Fruit fly (Drosophila melanogaster): ENCODE results near the gene exex.
A peak's percentile ranks its signal among the peaks of the same experiment; 100 is the strongest.

Gene exex

dm6 chr3L:7963549-7963948 lies 15.6 kb downstream of the exex start (continued):
- TF ChIP-seq Dp (GFP tag; optimal IDR thresholded peaks at IDR 0.05) (no peak), Oli (tag; optimal IDR thresholded peaks at IDR 0.05) (peak; percentile 17), CG2889 (GFP tag; IDR thresholded peaks at IDR 0.05) (no peak), az2 (GFP tag; optimal IDR thresholded peaks at IDR 0.05) (peak; percentile 6), otp (GFP tag; IDR thresholded peaks at IDR 0.05) (0 out of 3 replicates have a peak, but pooled peaks have one; percentile 31), CG1603 (tag; optimal IDR thresholded peaks at IDR 0.05) (peak; percentile 48), unpg (GFP tag; optimal IDR thresholded peaks at IDR 0.05) (peak; percentile 6), pan (optimal IDR thresholded peaks at IDR 0.05) (no peak), pan (GFP tag; optimal IDR thresholded peaks at IDR 0.05 in 1 of 2, IDR thresholded peaks at IDR 0.05 in 1 of 2) (peak in 1 of 2 experiments; percentile 10), CG10959 (GFP tag; IDR thresholded peaks at IDR 0.05) (0 out of 2 replicates have a peak, but pooled peaks have one; percentile 15), CG8478 (optimal IDR thresholded peaks at IDR 0.05) (no peak), bab2 (GFP tag; optimal IDR thresholded peaks at IDR 0.05) (peak; percentile 23), lola (GFP tag; optimal IDR thresholded peaks at IDR 0.05) (peak in 1 of 3 experiments; percentile 41), vvl (GFP tag; IDR thresholded peaks at IDR 0.05) (0 out of 2 replicates have a peak, but pooled peaks have one; percentile 32), eve (GFP tag; optimal IDR thresholded peaks at IDR 0.05) (peak in 1 of 2 experiments; percentile 5)

dm6 chr3L:7967203-7967602 lies 19.2 kb downstream of the exex start:
- TF ChIP-seq CG32532 (GFP tag; IDR thresholded peaks at IDR 0.05) (peak; percentile 15; the same call in 1 of the 2 replicates), CG12236 (GFP tag; optimal IDR thresholded peaks at IDR 0.05) (no peak), ewg (GFP tag; optimal IDR thresholded peaks at IDR 0.05) (peak; percentile 7), ttk (GFP tag; IDR thresholded peaks at IDR 0.05) (0 out of 2 replicates have a peak, but pooled peaks have one; percentile 20), CG11560 (tag; IDR thresholded peaks at IDR 0.05) (0 out of 3 replicates have a peak, but pooled peaks have one; percentile 17), CG2875 (GFP tag; optimal IDR thresholded peaks at IDR 0.05) (no peak), crol (GFP tag; IDR thresholded peaks at IDR 0.05) (peak; percentile 12; the same call in 1 of the 2 replicates), Nf-YB (GFP tag; optimal IDR thresholded peaks at IDR 0.05) (peak; percentile 72), seq (GFP tag; IDR thresholded peaks at IDR 0.05) (peak; percentile 76; the same call in 1 of the 2 replicates), exex (tag; optimal IDR thresholded peaks at IDR 0.05) (peak; percentile 75), gcm (GFP tag; optimal IDR thresholded peaks at IDR 0.05) (no peak), CoRest (tag; optimal IDR thresholded peaks at IDR 0.05) (no peak), abd-A (tag; optimal IDR thresholded peaks at IDR 0.05) (peak; percentile 66), Nf-YC (tag; optimal IDR thresholded peaks at IDR 0.05) (peak; percentile 80), CG17912 (GFP tag; optimal IDR thresholded peaks at IDR 0.05) (no peak)

DNA sequence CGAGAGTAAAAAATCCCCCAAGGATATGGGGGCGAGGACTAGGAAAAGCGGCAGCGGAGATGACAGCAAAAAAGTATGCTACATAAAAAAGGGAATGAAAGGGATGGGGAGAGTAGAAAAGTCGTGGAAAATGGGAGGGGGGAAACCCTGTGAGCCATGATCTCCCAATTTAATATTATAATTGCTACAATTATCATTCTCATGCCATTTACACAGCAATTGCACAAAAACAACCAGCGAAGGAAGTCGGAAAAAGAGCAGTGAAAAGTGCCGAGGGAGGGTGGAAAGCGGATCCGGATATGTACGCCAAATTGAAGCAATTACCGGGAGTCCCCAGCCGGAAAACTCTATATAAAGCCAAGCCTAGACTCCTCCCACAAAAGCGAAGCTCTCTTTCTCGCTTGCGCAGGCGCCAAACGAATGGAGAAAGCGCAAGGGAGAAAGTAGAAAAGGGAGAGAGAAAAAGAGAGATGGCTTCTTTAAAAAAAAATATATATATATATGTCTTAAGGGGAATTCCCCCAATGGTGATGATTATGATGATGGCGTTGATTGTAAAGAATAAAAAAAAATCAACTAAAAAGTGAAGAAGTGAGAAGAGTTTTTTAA lies 20.5 kb downstream of the exex start:
- TF ChIP-seq Camta (GFP tag; optimal IDR thresholded peaks at IDR 0.05): no peak
- TF ChIP-seq so (GFP tag; IDR thresholded peaks at IDR 0.05): no peak
- TF ChIP-seq ATbp (GFP tag; optimal IDR thresholded peaks at IDR 0.05): no peak
- no peak for TF ChIP-seq phol (tag; optimal IDR thresholded peaks at IDR 0.05)
- TF ChIP-seq Bgb (GFP tag; IDR thresholded peaks at IDR 0.05; ENCODE audit: partially characterized antibody): no peak
- TF ChIP-seq az2 (GFP tag; optimal IDR thresholded peaks at IDR 0.05): no peak
- TF ChIP-seq CG8359 (GFP tag; optimal IDR thresholded peaks at IDR 0.05; ENCODE audit: borderline replicate concordance): no peak
- TF ChIP-seq ci (GFP tag; IDR thresholded peaks at IDR 0.05): 0 out of 3 replicates have a peak, but pooled peaks have one; percentile 24
- no peak for TF ChIP-seq CG10274 (GFP tag; optimal IDR thresholded peaks at IDR 0.05)
- no peak for TF ChIP-seq h (optimal IDR thresholded peaks at IDR 0.05)
- no peak for TF ChIP-seq onecut (GFP tag; IDR thresholded peaks at IDR 0.05)
- no peak for TF ChIP-seq Awh (GFP tag; IDR thresholded peaks at IDR 0.05)
- TF ChIP-seq chinmo (GFP tag; IDR thresholded peaks at IDR 0.05; ENCODE audit: partially characterized antibody): no peak
- TF ChIP-seq sc (optimal IDR thresholded peaks at IDR 0.05): no peak
- TF ChIP-seq sc (GFP tag; optimal IDR thresholded peaks at IDR 0.05): no peak
- no peak for TF ChIP-seq Hmx (GFP tag; optimal IDR thresholded peaks at IDR 0.05)
- no peak for TF ChIP-seq CG6175 (GFP tag; IDR thresholded peaks at IDR 0.05)
- TF ChIP-seq sqz (GFP tag; optimal IDR thresholded peaks at IDR 0.05): peak; percentile 32
- no peak for TF ChIP-seq Dip3 (GFP tag; optimal IDR thresholded peaks at IDR 0.05)
- 0 out of 3 replicates have a peak, but pooled peaks have one; percentile 29 for TF ChIP-seq CG6791 (GFP tag; IDR thresholded peaks at IDR 0.05; ENCODE audit: partially characterized antibody)

All from whole organism, embryonic.